Worm (Caenorhabditis elegans): ENCODE data around the gene F46C5.10.

The F46C5.10 gene

ce11 chrII:8859596-8859995 lies 40.8 kb upstream of the F46C5.10 start, which contains the start of gene snb-6:
Gene snb-6, minus strand, starts transcription at chrII:8859696.
- TF ChIP-seq nhr-25 (tag; optimal IDR thresholded peaks at IDR 0.05) (no peak), peb-1 (tag; optimal IDR thresholded peaks at IDR 0.05) (no peak), unc-39 (tag; optimal IDR thresholded peaks at IDR 0.05) (no peak), mbf-1 (tag; optimal IDR thresholded peaks at IDR 0.05) (no peak), gmeb-1 (tag; optimal IDR thresholded peaks at IDR 0.05) (no peak), lin-39 (tag; optimal IDR thresholded peaks at IDR 0.05) (no peak), ZK546.5 (tag; optimal IDR thresholded peaks at IDR 0.05) (no peak), lsy-2 (tag; optimal IDR thresholded peaks at IDR 0.05) (no peak), crh-2 (tag; optimal IDR thresholded peaks at IDR 0.05) (no peak), zag-1 (tag; optimal IDR thresholded peaks at IDR 0.05) (no peak), nhr-12 (tag; optimal IDR thresholded peaks at IDR 0.05) (no peak), nhr-129 (tag; optimal IDR thresholded peaks at IDR 0.05) (no peak)

DNA sequence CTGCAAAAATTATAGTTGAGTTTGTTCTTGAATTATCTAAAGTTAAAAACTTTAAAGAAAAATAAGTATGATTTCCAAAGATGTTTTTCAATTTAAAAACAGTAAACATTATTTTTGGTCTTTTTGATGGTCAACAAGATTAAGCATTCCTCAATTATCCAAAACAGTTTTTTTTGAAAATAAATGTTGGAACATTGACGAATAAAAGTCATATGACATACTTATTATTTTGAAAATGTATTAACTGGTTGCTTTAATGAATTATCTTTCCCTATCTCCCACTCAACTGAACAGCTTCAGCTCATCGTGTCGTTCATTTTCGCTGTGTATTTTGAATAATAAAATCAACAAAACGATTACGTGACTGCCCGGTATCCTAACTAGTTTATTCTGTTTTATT lies 38.2 kb upstream of the F46C5.10 start:
- TF ChIP-seq nhr-21 (tag; optimal IDR thresholded peaks at IDR 0.05) (no peak), unc-39 (tag; optimal IDR thresholded peaks at IDR 0.05) (no peak), elt-1 (tag; optimal IDR thresholded peaks at IDR 0.05) (no peak), fos-1 (tag; optimal IDR thresholded peaks at IDR 0.05) (no peak), F13H6.1 (tag; optimal IDR thresholded peaks at IDR 0.05) (no peak), nhr-23 (tag; optimal IDR thresholded peaks at IDR 0.05) (no peak), Y55F3AM.14 (GFP tag; optimal IDR thresholded peaks at IDR 0.05) (no peak), ZK546.5 (tag; optimal IDR thresholded peaks at IDR 0.05) (no peak), ztf-11 (tag; optimal IDR thresholded peaks at IDR 0.05) (no peak), nhr-77 (tag; optimal IDR thresholded peaks at IDR 0.05) (no peak), R02D3.7 (tag; optimal IDR thresholded peaks at IDR 0.05) (no peak), sma-3 (GFP tag; optimal IDR thresholded peaks at IDR 0.05) (no peak), blmp-1 (tag; optimal IDR thresholded peaks at IDR 0.05; ENCODE audit: insufficient read depth) (no peak), ceh-82 (tag; optimal IDR thresholded peaks at IDR 0.05) (no peak), crh-2 (tag; optimal IDR thresholded peaks at IDR 0.05) (no peak)

DNA sequence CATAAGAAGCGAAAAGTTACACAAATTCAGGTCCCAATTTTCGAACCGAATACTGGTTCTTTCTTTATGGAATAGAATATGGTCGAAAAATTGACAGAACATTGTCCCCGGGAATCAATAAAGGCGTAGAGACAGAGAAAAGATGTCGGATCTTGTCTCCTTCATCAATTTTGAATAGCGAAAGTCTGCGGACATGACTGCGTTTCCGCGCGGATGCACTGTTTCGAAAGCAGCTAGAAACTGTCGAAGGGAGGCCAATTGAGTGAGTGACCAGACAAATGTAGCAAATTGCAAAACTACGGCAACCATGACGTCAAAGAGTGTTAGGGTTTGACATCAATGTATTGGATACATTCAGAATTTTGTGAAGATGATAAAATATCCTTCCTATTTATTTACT lies 37.7 kb upstream of the F46C5.10 start:
- TF ChIP-seq gmeb-1 (tag; optimal IDR thresholded peaks at IDR 0.05): no peak
- TF ChIP-seq ztf-1 (GFP tag; conservative IDR thresholded peaks at IDR 0.05): no peak
- no peak for TF ChIP-seq skn-1 (tag; optimal IDR thresholded peaks at IDR 0.05)
- TF ChIP-seq alr-1 (tag; optimal IDR thresholded peaks at IDR 0.05): no peak
- no peak for TF ChIP-seq ztf-11 (tag; optimal IDR thresholded peaks at IDR 0.05)
- TF ChIP-seq mbf-1 (tag; optimal IDR thresholded peaks at IDR 0.05): no peak
- TF ChIP-seq nhr-21 (tag; optimal IDR thresholded peaks at IDR 0.05): no peak
- no peak for TF ChIP-seq R02D3.7 (tag; optimal IDR thresholded peaks at IDR 0.05)
- no peak for TF ChIP-seq mab-5 (tag; optimal IDR thresholded peaks at IDR 0.05)
- TF ChIP-seq lin-11 (tag; optimal IDR thresholded peaks at IDR 0.05): no peak
- no peak for TF ChIP-seq nhr-25 (tag; optimal IDR thresholded peaks at IDR 0.05)

- TF ChIP-seq nhr-25 (tag; optimal IDR thresholded peaks at IDR 0.05) (peak; percentile 33), sma-3 (GFP tag; optimal IDR thresholded peaks at IDR 0.05) (no peak)
These were observed 36.0 kb upstream of the F46C5.10 start for ce11 chrII:8854874-8855273.

ce11 chrII:8853960-8854359 lies 35.1 kb upstream of the F46C5.10 start:
- TF ChIP-seq elt-1 (tag; optimal IDR thresholded peaks at IDR 0.05): no peak
- no peak for TF ChIP-seq R02D3.7 (tag; optimal IDR thresholded peaks at IDR 0.05)
- TF ChIP-seq sma-3 (GFP tag; optimal IDR thresholded peaks at IDR 0.05): peak; percentile 25
- no peak for TF ChIP-seq sem-4 (tag; optimal IDR thresholded peaks at IDR 0.05)
- TF ChIP-seq ceh-16 (tag; optimal IDR thresholded peaks at IDR 0.05): no peak
- TF ChIP-seq nhr-129 (tag; optimal IDR thresholded peaks at IDR 0.05): no peak
- no peak for TF ChIP-seq dmd-4 (tag; optimal IDR thresholded peaks at IDR 0.05)
- TF ChIP-seq crh-2 (tag; optimal IDR thresholded peaks at IDR 0.05): no peak
- TF ChIP-seq Y55F3AM.14 (GFP tag; optimal IDR thresholded peaks at IDR 0.05): no peak
- TF ChIP-seq mdl-1 (tag; optimal IDR thresholded peaks at IDR 0.05): no peak
- TF ChIP-seq elt-3 (tag; optimal IDR thresholded peaks at IDR 0.05): no peak
- TF ChIP-seq ztf-1 (GFP tag; conservative IDR thresholded peaks at IDR 0.05): no peak
- no peak for TF ChIP-seq lin-39 (tag; optimal IDR thresholded peaks at IDR 0.05)
- peak; percentile 69 for TF ChIP-seq nhr-21 (tag; optimal IDR thresholded peaks at IDR 0.05)
- no peak for TF ChIP-seq ztf-4 (tag; optimal IDR thresholded peaks at IDR 0.05)
- no peak for TF ChIP-seq nhr-12 (tag; optimal IDR thresholded peaks at IDR 0.05)
- no peak for TF ChIP-seq nhr-11 (tag; optimal IDR thresholded peaks at IDR 0.05)
- TF ChIP-seq nhr-6 (tag; optimal IDR thresholded peaks at IDR 0.05): no peak
- TF ChIP-seq lsy-2 (tag; optimal IDR thresholded peaks at IDR 0.05): peak in 1 of 2 experiments; percentile 2
- no peak for TF ChIP-seq mab-5 (tag; optimal IDR thresholded peaks at IDR 0.05)
- TF ChIP-seq aly-2 (tag; optimal IDR thresholded peaks at IDR 0.05): no peak
- no peak for TF ChIP-seq nhr-237 (tag; optimal IDR thresholded peaks at IDR 0.05)
- no peak for TF ChIP-seq nhr-10 (tag; optimal IDR thresholded peaks at IDR 0.05)
- TF ChIP-seq skn-1 (tag; optimal IDR thresholded peaks at IDR 0.05): no peak
- TF ChIP-seq nhr-23 (tag; optimal IDR thresholded peaks at IDR 0.05): no peak
- no peak for TF ChIP-seq unc-55 (GFP tag; optimal IDR thresholded peaks at IDR 0.05)
- TF ChIP-seq fos-1 (tag; optimal IDR thresholded peaks at IDR 0.05): peak; percentile 15
- peak; percentile 25 for TF ChIP-seq sma-9 (GFP tag; optimal IDR thresholded peaks at IDR 0.05)
- TF ChIP-seq sma-9 (tag; optimal IDR thresholded peaks at IDR 0.05): no peak
- TF ChIP-seq nhr-77 (tag; optimal IDR thresholded peaks at IDR 0.05): no peak
- TF ChIP-seq C34F6.9 (tag; optimal IDR thresholded peaks at IDR 0.05): no peak
- peak; percentile 35 for TF ChIP-seq nhr-25 (tag; optimal IDR thresholded peaks at IDR 0.05)
